Worm (Caenorhabditis elegans): ENCODE results near the gene nhr-188.

ce11 chrV:3862851-3863250 lies 5.2 kb upstream of the nhr-188 start, which contains the start of gene nhr-187:
- no peak for TF ChIP-seq snpc-4 (tag; optimal IDR thresholded peaks at IDR 0.05)
- TF ChIP-seq mab-5 (tag; optimal IDR thresholded peaks at IDR 0.05) = no peak
- no peak for TF ChIP-seq lsy-2 (tag; optimal IDR thresholded peaks at IDR 0.05)
- TF ChIP-seq nhr-237 (tag; optimal IDR thresholded peaks at IDR 0.05) = no peak
- no peak for TF ChIP-seq nhr-76 (tag; optimal IDR thresholded peaks at IDR 0.05)
- TF ChIP-seq pha-4 (tag; optimal IDR thresholded peaks at IDR 0.05) = no peak
- TF ChIP-seq elt-3 (tag; optimal IDR thresholded peaks at IDR 0.05) = no peak
- TF ChIP-seq nhr-28 (tag; optimal IDR thresholded peaks at IDR 0.05) = no peak
- no peak for TF ChIP-seq zip-8 (tag; optimal IDR thresholded peaks at IDR 0.05)
- TF ChIP-seq drap-1 (GFP tag; optimal IDR thresholded peaks at IDR 0.05) = no peak
- TF ChIP-seq lin-32 (GFP tag; optimal IDR thresholded peaks at IDR 0.05) = no peak
